Fruit fly (Drosophila melanogaster): ENCODE results near the gene Ugt302E1.

Gene Ugt302E1

DNA sequence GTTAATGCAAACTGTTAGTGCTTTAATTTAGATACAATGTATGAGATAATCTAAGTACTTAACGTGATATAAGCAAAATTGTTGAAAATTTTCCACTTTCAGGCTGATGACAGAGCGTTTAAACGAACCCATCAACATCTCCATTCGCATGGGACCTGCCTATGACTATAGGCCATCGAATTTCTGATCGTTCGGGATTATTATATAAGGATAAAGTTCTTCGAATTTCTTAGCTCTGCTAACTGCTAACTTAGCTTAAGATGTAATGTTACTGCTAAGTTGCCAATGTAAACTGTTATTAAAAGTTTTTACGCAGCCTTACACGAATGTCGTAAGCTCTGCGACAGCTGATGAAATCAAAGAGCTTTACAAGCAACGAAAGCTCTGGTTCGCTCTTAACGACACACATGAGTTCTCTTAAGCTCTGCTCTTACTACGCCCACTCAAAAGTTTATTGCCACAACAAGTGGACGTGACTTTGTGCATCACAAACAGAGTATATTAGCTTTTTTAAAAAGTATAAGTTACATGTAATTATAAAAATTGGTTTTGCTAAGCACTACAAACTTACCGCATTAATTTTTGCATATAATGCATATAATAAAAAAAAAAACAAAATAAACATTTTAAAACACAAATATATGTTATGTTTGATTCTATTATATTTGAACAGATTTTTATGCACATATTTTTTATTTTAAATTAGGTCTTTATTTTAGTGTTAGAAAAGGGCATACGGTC, 42.4 kb downstream of the Ugt302E1 start (continued):
- TF ChIP-seq Hmr (GFP tag; optimal IDR thresholded peaks at IDR 0.05): peak; percentile 99
- peak; percentile 86 for TF ChIP-seq CG7786 (GFP tag; optimal IDR thresholded peaks at IDR 0.05)
- TF ChIP-seq sima (GFP tag; optimal IDR thresholded peaks at IDR 0.05): no peak
- peak; percentile 85 for TF ChIP-seq lbe (GFP tag; optimal IDR thresholded peaks at IDR 0.05)
- peak; percentile 97 for TF ChIP-seq CG13624 (GFP tag; optimal IDR thresholded peaks at IDR 0.05)
- TF ChIP-seq CG4424 (GFP tag; optimal IDR thresholded peaks at IDR 0.05): peak; percentile 98
- peak; percentile 94 for TF ChIP-seq lilli (GFP tag; optimal IDR thresholded peaks at IDR 0.05)
- peak; percentile 69 to 88 for TF ChIP-seq chif (GFP tag; optimal IDR thresholded peaks at IDR 0.05)
- TF ChIP-seq CkIIα-i1 (GFP tag; IDR thresholded peaks at IDR 0.05): peak; percentile 87
- no peak for TF ChIP-seq hth (optimal IDR thresholded peaks at IDR 0.05)
- TF ChIP-seq chm (GFP tag; IDR thresholded peaks at IDR 0.05): peak; percentile 86
- peak; percentile 97 for TF ChIP-seq CG4730 (GFP tag; IDR thresholded peaks at IDR 0.05)
- TF ChIP-seq zfh2 (GFP tag; optimal IDR thresholded peaks at IDR 0.05): peak; percentile 94
- peak; percentile 99 for TF ChIP-seq croc (GFP tag; conservative IDR thresholded peaks at IDR 0.05)
- peak; percentile 81 for TF ChIP-seq Bteb2 (GFP tag; optimal IDR thresholded peaks at IDR 0.05)
- peak; percentile 96 for TF ChIP-seq tio (GFP tag; optimal IDR thresholded peaks at IDR 0.05)
- peak; percentile 70 for TF ChIP-seq CG4360 (GFP tag; IDR thresholded peaks at IDR 0.05)
- TF ChIP-seq CG12155 (GFP tag; optimal IDR thresholded peaks at IDR 0.05): peak; percentile 94
- peak; percentile 95 for TF ChIP-seq CG6654 (GFP tag; optimal IDR thresholded peaks at IDR 0.05)
- TF ChIP-seq MTF-1 (GFP tag; optimal IDR thresholded peaks at IDR 0.05; ENCODE audit: borderline replicate concordance): peak; percentile 84
- peak; percentile 17 for TF ChIP-seq Sry-δ (GFP tag; optimal IDR thresholded peaks at IDR 0.05)
- peak in 1 of 2 experiments; percentile 74 for TF ChIP-seq crp (GFP tag; optimal IDR thresholded peaks at IDR 0.05)
- no peak for TF ChIP-seq Doc3 (GFP tag; IDR thresholded peaks at IDR 0.05; ENCODE audit: partially characterized antibody)
- TF ChIP-seq pum (GFP tag; optimal IDR thresholded peaks at IDR 0.05): peak; percentile 82
- TF ChIP-seq CG14710 (tag; optimal IDR thresholded peaks at IDR 0.05): peak; percentile 98
- peak; percentile 88 for TF ChIP-seq CG17802 (tag; optimal IDR thresholded peaks at IDR 0.05)
- peak; percentile 83 for TF ChIP-seq corto (GFP tag; optimal IDR thresholded peaks at IDR 0.05)
- peak; percentile 64 for TF ChIP-seq CG9876 (GFP tag; optimal IDR thresholded peaks at IDR 0.05)
- peak; percentile 83 for TF ChIP-seq Atf3 (GFP tag; optimal IDR thresholded peaks at IDR 0.05)
- no peak for TF ChIP-seq CG1832 (GFP tag; optimal IDR thresholded peaks at IDR 0.05)
- TF ChIP-seq CG12744 (GFP tag; optimal IDR thresholded peaks at IDR 0.05): peak; percentile 63
- no peak for TF ChIP-seq ato (GFP tag; IDR thresholded peaks at IDR 0.05; ENCODE audit: partially characterized antibody)
- peak; percentile 100 for TF ChIP-seq CG2678 (tag; optimal IDR thresholded peaks at IDR 0.05)
- peak; percentile 50 for TF ChIP-seq pfk (GFP tag; optimal IDR thresholded peaks at IDR 0.05)
- no peak for TF ChIP-seq Scr (GFP tag; IDR thresholded peaks at IDR 0.05; ENCODE audit: partially characterized antibody)
- TF ChIP-seq gcm (GFP tag; optimal IDR thresholded peaks at IDR 0.05): peak; percentile 97
- TF ChIP-seq knrl (GFP tag; IDR thresholded peaks at IDR 0.05; ENCODE audit: partially characterized antibody): no peak
- TF ChIP-seq CG2202 (tag; optimal IDR thresholded peaks at IDR 0.05): peak; percentile 92
- no peak for TF ChIP-seq CG14860 (GFP tag; IDR thresholded peaks at IDR 0.05; ENCODE audit: partially characterized antibody)
- TF ChIP-seq CG6175 (GFP tag; IDR thresholded peaks at IDR 0.05): peak; percentile 95; the same call in 2 of the 3 replicates
- TF ChIP-seq tll (GFP tag; optimal IDR thresholded peaks at IDR 0.05): peak in 1 of 2 experiments; percentile 81
- TF ChIP-seq schlank (tag; optimal IDR thresholded peaks at IDR 0.05): peak; percentile 89
- TF ChIP-seq CG31365 (tag; optimal IDR thresholded peaks at IDR 0.05): peak; percentile 66
- peak; percentile 97 for TF ChIP-seq ro (GFP tag; IDR thresholded peaks at IDR 0.05)
- peak; percentile 96 for TF ChIP-seq CG2875 (GFP tag; optimal IDR thresholded peaks at IDR 0.05)
- peak; percentile 41 for TF ChIP-seq gro (GFP tag; optimal IDR thresholded peaks at IDR 0.05)
- peak; percentile 96 for TF ChIP-seq Nf-YA (GFP tag; IDR thresholded peaks at IDR 0.05)
- TF ChIP-seq sc (optimal IDR thresholded peaks at IDR 0.05): no peak
- peak; percentile 97 for TF ChIP-seq sc (GFP tag; optimal IDR thresholded peaks at IDR 0.05)
